Fruit fly (Drosophila melanogaster) whole organism: ENCODE results near the gene CG2608.

Experiments
- Dll ChIP-seq: fragments of >200 bp; optimal IDR thresholded peaks from 2 replicates; lab custom pipeline; 2017
- usp ChIP-seq: fragments of >200 bp; optimal IDR thresholded peaks from 2 replicates; lab custom pipeline; 2017; ENCODE audit warnings: missing biosample characterization, missing genetic modification characterization, mixed read lengths

dm6 chr2L:20647240-20647908 lies 1.8 kb downstream of the CG2608 start:
- TF ChIP-seq usp (GFP tag; lab: Kevin White, UChicago) = no peak
- TF ChIP-seq Dll (lab: Kevin White, UChicago) = no peak
